Fruit fly (Drosophila melanogaster): Measurements from ENCODE around the gene iPLA2-VIA.

Gene iPLA2-VIA

DNA sequence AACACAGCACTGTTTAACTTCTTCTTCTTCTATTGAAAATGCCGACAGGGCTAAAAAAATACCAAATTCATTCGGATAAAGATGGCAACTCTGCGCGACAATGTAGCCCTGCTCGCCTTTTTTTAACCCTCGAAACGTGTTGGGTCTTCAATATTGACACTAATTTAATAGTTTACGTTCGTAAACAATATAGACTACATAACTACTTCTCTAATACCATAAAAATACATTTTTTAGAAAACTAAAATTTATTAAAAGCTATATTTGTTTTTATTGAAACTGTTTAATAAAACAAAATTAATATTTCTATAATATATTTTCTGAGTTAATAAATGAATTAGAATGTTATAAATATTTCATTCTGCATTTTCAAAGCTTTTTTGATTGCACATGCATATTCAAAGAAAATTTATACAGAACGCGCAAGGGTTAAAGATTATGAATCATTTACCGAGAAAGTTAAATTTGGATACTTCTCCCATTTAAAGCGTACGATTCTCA lies 24.5 kb upstream of the iPLA2-VIA start, which contains the start of the genes Taf2 and CalpB (continued):
- TF ChIP-seq Bteb2 (GFP tag; optimal IDR thresholded peaks at IDR 0.05) (peak; percentile 47), BtbVII (GFP tag; optimal IDR thresholded peaks at IDR 0.05) (no peak), CG10274 (GFP tag; optimal IDR thresholded peaks at IDR 0.05) (no peak), sim (GFP tag; IDR thresholded peaks at IDR 0.05) (no peak), TFAM (GFP tag; optimal IDR thresholded peaks at IDR 0.05) (no peak), her (GFP tag; optimal IDR thresholded peaks at IDR 0.05) (no peak), HLH54F (GFP tag; optimal IDR thresholded peaks at IDR 0.05) (peak; percentile 72), pb (GFP tag; optimal IDR thresholded peaks at IDR 0.05) (no peak), ssp (GFP tag; IDR thresholded peaks at IDR 0.05) (peak; percentile 73), Sry-δ (GFP tag; optimal IDR thresholded peaks at IDR 0.05) (peak; percentile 46), pita (GFP tag; optimal IDR thresholded peaks at IDR 0.05) (no peak), lilli (GFP tag; optimal IDR thresholded peaks at IDR 0.05) (peak; percentile 73), psq (GFP tag; optimal IDR thresholded peaks at IDR 0.05) (peak; percentile 38), Mad (GFP tag; optimal IDR thresholded peaks at IDR 0.05) (peak; percentile 43), CG17361 (GFP tag; IDR thresholded peaks at IDR 0.05) (peak; percentile 97), CG1647 (GFP tag; optimal IDR thresholded peaks at IDR 0.05) (no peak), fd96Cb (tag; optimal IDR thresholded peaks at IDR 0.05) (peak; percentile 93), ranshi (GFP tag; IDR thresholded peaks at IDR 0.05) (peak; percentile 82), CG8388 (GFP tag; optimal IDR thresholded peaks at IDR 0.05) (peak; percentile 89), E2f2 (GFP tag; IDR thresholded peaks at IDR 0.05) (peak; percentile 54; the same call in 1 of the 2 replicates), vvl (GFP tag; IDR thresholded peaks at IDR 0.05) (peak; percentile 87), gce (GFP tag; IDR thresholded peaks at IDR 0.05) (peak; percentile 57; the same call in 2 of the 3 replicates), ewg (GFP tag; optimal IDR thresholded peaks at IDR 0.05) (peak; percentile 61), CG16813 (GFP tag; IDR thresholded peaks at IDR 0.05; ENCODE audit: partially characterized antibody) (no peak; the same call in 2 of the 3 replicates), H15 (GFP tag; IDR thresholded peaks at IDR 0.05) (peak; percentile 49; the same call in 2 of the 3 replicates), CG34422 (GFP tag; IDR thresholded peaks at IDR 0.05) (peak; percentile 85), unpg (GFP tag; optimal IDR thresholded peaks at IDR 0.05) (peak; percentile 86), Ets65A (GFP tag) (peak; percentile 54), CG10267 (tag; optimal IDR thresholded peaks at IDR 0.05) (peak; percentile 89), fru (optimal IDR thresholded peaks at IDR 0.05) (no peak), CG18011 (GFP tag; optimal IDR thresholded peaks at IDR 0.05) (no peak), CG9876 (GFP tag; optimal IDR thresholded peaks at IDR 0.05) (peak; percentile 16), CG17912 (GFP tag; optimal IDR thresholded peaks at IDR 0.05) (no peak), Awh (GFP tag; IDR thresholded peaks at IDR 0.05) (peak; percentile 81), Ets97D (GFP tag; optimal IDR thresholded peaks at IDR 0.05) (peak; percentile 31), Lhr (GFP tag; optimal IDR thresholded peaks at IDR 0.05) (peak; percentile 29), CG7556 (GFP tag; optimal IDR thresholded peaks at IDR 0.05) (peak; percentile 91), wek (GFP tag; optimal IDR thresholded peaks at IDR 0.05) (no peak), zen2 (GFP tag; IDR thresholded peaks at IDR 0.05; ENCODE audit: partially characterized antibody) (no peak), Side (GFP tag; optimal IDR thresholded peaks at IDR 0.05) (no peak), CG4617 (GFP tag; optimal IDR thresholded peaks at IDR 0.05; ENCODE audit: borderline replicate concordance) (peak; percentile 73), Stat92E (GFP tag; optimal IDR thresholded peaks at IDR 0.05) (peak in 1 of 3 experiments; percentile 79), CG17829 (tag; optimal IDR thresholded peaks at IDR 0.05) (peak; percentile 94), CG16779 (GFP tag; IDR thresholded peaks at IDR 0.05) (0 out of 2 replicates have a peak, but pooled peaks have one; percentile 21), croc (GFP tag; conservative IDR thresholded peaks at IDR 0.05) (peak; percentile 72), CG4707 (GFP tag; optimal IDR thresholded peaks at IDR 0.05) (peak; percentile 19), NFAT (GFP tag; IDR thresholded peaks at IDR 0.05) (peak; percentile 56), wor (GFP tag; IDR thresholded peaks at IDR 0.05) (peak; percentile 67), kni (GFP tag; optimal IDR thresholded peaks at IDR 0.05) (no peak), HmgD (GFP tag; optimal IDR thresholded peaks at IDR 0.05) (peak; percentile 11), chif (GFP tag; optimal IDR thresholded peaks at IDR 0.05) (peak in 1 of 2 experiments; percentile 34)

Measured in whole organism, embryonic.